Worm (Caenorhabditis elegans) whole organism, L1 larva: ENCODE results near the gene C53D6.8.

ENCODE experiments used
- ceh-8 ChIP-seq: fragments of 200-800 bp; sonication (Bioruptor generic); optimal IDR thresholded peaks from 2 replicates; lab custom pipeline; 2018; ENCODE audit warnings: mild to moderate bottlenecking, missing genetic modification characterization, moderate library complexity, missing compliant biosample characterization
- efl-3 ChIP-seq: fragments of 200-800 bp; sonication (Bioruptor generic); optimal IDR thresholded peaks from 2 replicates; lab custom pipeline; 2018; ENCODE audit warnings: mild to moderate bottlenecking, missing genetic modification characterization, missing compliant biosample characterization
- lin-39 ChIP-seq: fragments of 150-350 bp; optimal IDR thresholded peaks from 2 replicates; lab custom pipeline; 2014; ENCODE audit warnings: missing biosample characterization, missing genetic modification reagents, missing genetic modification characterization
- mdl-1 ChIP-seq, 2 experiments: fragments of 150-350 bp; optimal IDR thresholded peaks; 2 replicates each; lab custom pipeline; 2014 to 2017; ENCODE audit warnings: missing biosample characterization in 2 of 2, missing genetic modification characterization in 2 of 2, inconsistent platforms in 1 of 2
- nhr-11 ChIP-seq: fragments of 150-350 bp; optimal IDR thresholded peaks from 2 replicates; lab custom pipeline; 2014; ENCODE audit warnings: missing biosample characterization, missing genetic modification characterization
- nhr-76 ChIP-seq: sonication (generic microtip); optimal IDR thresholded peaks from 2 replicates; lab custom pipeline; 2017; ENCODE audit warnings: missing biosample characterization, missing genetic modification characterization
- nhr-90 ChIP-seq: sonication (generic microtip); optimal IDR thresholded peaks from 2 replicates; lab custom pipeline; 2016; ENCODE audit warnings: mild to moderate bottlenecking, missing genetic modification characterization, missing compliant biosample characterization; ENCODE audit not compliant: poor library complexity
- tbx-2 ChIP-seq: sonication (generic microtip); optimal IDR thresholded peaks from 2 replicates; lab custom pipeline; 2016; ENCODE audit warnings: missing genetic modification characterization, missing compliant biosample characterization
- unc-62 ChIP-seq: fragments of 150-350 bp; optimal IDR thresholded peaks from 2 replicates; lab custom pipeline; 2014; ENCODE audit warnings: missing biosample characterization, missing genetic modification reagents, missing genetic modification characterization
- unc-98 ChIP-seq: fragments of 200-800 bp; sonication (Bioruptor generic); IDR thresholded peaks from 2 replicates; pipeline ENCODE4 v1.3.6; 2022; ENCODE audit warnings: missing genetic modification characterization, missing compliant biosample characterization

DNA sequence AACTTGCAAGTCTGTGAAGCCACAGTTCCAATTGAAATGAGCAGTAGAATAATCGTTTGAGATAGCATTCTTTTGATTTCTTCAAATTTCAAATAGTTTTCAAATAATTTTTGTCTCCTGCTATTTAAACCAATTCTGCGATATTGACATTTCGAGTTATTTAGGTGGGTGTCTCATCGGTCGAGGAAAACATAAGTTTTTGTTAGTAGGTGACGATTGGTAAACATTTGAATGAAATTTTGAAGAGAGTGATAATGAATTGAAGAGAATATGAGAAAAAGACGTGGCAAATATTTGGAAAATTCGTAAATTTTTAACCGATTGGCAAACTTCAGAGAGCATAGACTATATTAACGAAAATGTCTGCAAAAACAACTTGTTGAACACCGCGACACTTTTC lies 37.9 kb upstream of the C53D6.8 start, which contains the start of gene Y73F4A.3:
- TF ChIP-seq efl-3 (no peak), nhr-11 (tag; lab: Kevin White, UChicago) (no peak), ceh-8 (GFP tag; lab: Kevin White, UChicago) (no peak), lin-39 (tag; lab: Kevin White, UChicago) (no peak), nhr-90 (tag; lab: Kevin White, UChicago) (no peak), unc-62 (GFP tag; lab: Kevin White, UChicago) (no peak), nhr-76 (tag; lab: Kevin White, UChicago) (no peak), unc-98 (GFP tag; lab: Robert Waterston, UW) (no peak), mdl-1 (tag; optimal IDR thresholded peaks at IDR 0.05; lab: Kevin White, UChicago) (no peak), tbx-2 (tag; lab: Kevin White, UChicago) (no peak)
